Worm (Caenorhabditis elegans) whole organism, mixed stage, embryonic: ENCODE results near the gene Y53C12A.7.

Experiments used
- blmp-1 ChIP-seq: fragments of 150-350 bp; optimal IDR thresholded peaks from 2 replicates; lab custom pipeline; 2014; ENCODE audit warnings: missing biosample characterization, missing genetic modification characterization
- ces-1 ChIP-seq: fragments of 150-350 bp; optimal IDR thresholded peaks from 2 replicates; lab custom pipeline; 2014; ENCODE audit warnings: missing biosample characterization, missing genetic modification reagents, missing genetic modification characterization
- lin-13 ChIP-seq: fragments of 150-350 bp; optimal IDR thresholded peaks from 2 replicates; lab custom pipeline; 2014; ENCODE audit warnings: missing biosample characterization, missing genetic modification characterization
- nhr-12 ChIP-seq: fragments of 150-350 bp; optimal IDR thresholded peaks from 2 replicates; lab custom pipeline; 2014; ENCODE audit warnings: missing biosample characterization, missing genetic modification characterization
- nhr-2 ChIP-seq: fragments of 150-350 bp; optimal IDR thresholded peaks from 2 replicates; lab custom pipeline; 2014; ENCODE audit warnings: missing biosample characterization, missing genetic modification characterization
- nhr-237 ChIP-seq: fragments of 150-350 bp; optimal IDR thresholded peaks from 2 replicates; lab custom pipeline; 2014; ENCODE audit warnings: missing biosample characterization, missing genetic modification characterization
- nhr-28 ChIP-seq: fragments of 150-350 bp; optimal IDR thresholded peaks from 2 replicates; lab custom pipeline; 2014; ENCODE audit warnings: missing biosample characterization, missing genetic modification characterization
- unc-62 ChIP-seq: fragments of 150-350 bp; optimal IDR thresholded peaks from 2 replicates; lab custom pipeline; 2014; ENCODE audit warnings: missing biosample characterization, missing genetic modification reagents, missing genetic modification characterization
- ztf-11 ChIP-seq: fragments of 150-350 bp; optimal IDR thresholded peaks from 2 replicates; lab custom pipeline; 2014; ENCODE audit warnings: missing biosample characterization, missing genetic modification characterization

- TF ChIP-seq unc-62 (GFP tag; lab: Kevin White, UChicago) (no peak), ces-1 (GFP tag; lab: Kevin White, UChicago) (no peak), ztf-11 (no peak), blmp-1 (tag; lab: Kevin White, UChicago) (no peak), lin-13 (tag; lab: Kevin White, UChicago) (no peak), nhr-12 (tag; lab: Kevin White, UChicago) (no peak), nhr-2 (tag; lab: Kevin White, UChicago) (no peak), nhr-28 (tag; lab: Kevin White, UChicago) (no peak), nhr-237 (tag; lab: Kevin White, UChicago) (no peak)
Measured at ce11 chrII:9671308-9671707, 29.0 kb upstream of the Y53C12A.7 start, which contains the start of gene ZK1320.7.
